Fruit fly (Drosophila melanogaster): ENCODE measurements around the gene Hsp23.

Hsp23 gene

dm6 chr3L:9426656-9427294 lies 45.1 kb downstream of the Hsp23 start, which contains the start of the genes Atat and Shc (continued):
- TF ChIP-seq crol (GFP tag; IDR thresholded peaks at IDR 0.05) (peak; percentile 85), B-H1 (GFP tag; IDR thresholded peaks at IDR 0.05) (peak; percentile 99), TFAM (GFP tag; optimal IDR thresholded peaks at IDR 0.05) (peak; percentile 89), CG8924 (tag; optimal IDR thresholded peaks at IDR 0.05) (peak; percentile 98), CTCF (GFP tag; optimal IDR thresholded peaks at IDR 0.05) (peak; percentile 62), Xrp1 (GFP tag; IDR thresholded peaks at IDR 0.05) (peak; percentile 99), CG11247 (GFP tag; IDR thresholded peaks at IDR 0.05) (peak; percentile 100), H2.0 (GFP tag; IDR thresholded peaks at IDR 0.05) (peak; percentile 99), CG12769 (tag; optimal IDR thresholded peaks at IDR 0.05) (peak; percentile 100), CG7556 (GFP tag; optimal IDR thresholded peaks at IDR 0.05) (peak; percentile 96), bab2 (GFP tag; optimal IDR thresholded peaks at IDR 0.05) (peak; percentile 100), Hr3 (GFP tag; optimal IDR thresholded peaks at IDR 0.05) (peak; percentile 100), Deaf1 (tag; optimal IDR thresholded peaks at IDR 0.05) (peak; percentile 84), shn (GFP tag; optimal IDR thresholded peaks at IDR 0.05) (peak; percentile 100), CG6854 (GFP tag; optimal IDR thresholded peaks at IDR 0.05) (peak; percentile 93), HLH4C (GFP tag; IDR thresholded peaks at IDR 0.05; ENCODE audit: partially characterized antibody) (peak; percentile 87), Dip3 (GFP tag; optimal IDR thresholded peaks at IDR 0.05) (peak; percentile 100), dysf (GFP tag; IDR thresholded peaks at IDR 0.05) (peak; percentile 100), Dek (tag; optimal IDR thresholded peaks at IDR 0.05) (peak; percentile 99), Rfx (GFP tag; IDR thresholded peaks at IDR 0.05) (peak; percentile 100), unc-4 (GFP tag; IDR thresholded peaks at IDR 0.05; ENCODE audit: partially characterized antibody) (peak; percentile 95), NK7.1 (GFP tag; optimal IDR thresholded peaks at IDR 0.05) (peak; percentile 98), CG11560 (tag; IDR thresholded peaks at IDR 0.05) (peak; percentile 96), Awh (GFP tag; IDR thresholded peaks at IDR 0.05) (peak; percentile 98), CG7357 (GFP tag; IDR thresholded peaks at IDR 0.05) (peak; percentile 98), psq (GFP tag; optimal IDR thresholded peaks at IDR 0.05) (peak; percentile 95), Tbp (GFP tag; optimal IDR thresholded peaks at IDR 0.05) (no peak), toy (GFP tag; IDR thresholded peaks at IDR 0.05) (peak; percentile 99), croc (GFP tag; conservative IDR thresholded peaks at IDR 0.05) (peak; percentile 99), CG2875 (GFP tag; optimal IDR thresholded peaks at IDR 0.05) (peak; percentile 95), Hey (tag; optimal IDR thresholded peaks at IDR 0.05) (peak; percentile 95), CG5245 (GFP tag; optimal IDR thresholded peaks at IDR 0.05) (peak; percentile 99), eyg (GFP tag; optimal IDR thresholded peaks at IDR 0.05) (peak; percentile 99), Meics (GFP tag; optimal IDR thresholded peaks at IDR 0.05) (peak; percentile 99), CG13287 (GFP tag; IDR thresholded peaks at IDR 0.05; ENCODE audit: partially characterized antibody) (peak; percentile 94), Elba2 (GFP tag; optimal IDR thresholded peaks at IDR 0.05) (peak; percentile 96), CG8281 (tag; optimal IDR thresholded peaks at IDR 0.05) (peak; percentile 92), Mrtf (GFP tag; IDR thresholded peaks at IDR 0.05) (peak; percentile 100), Hmr (GFP tag; optimal IDR thresholded peaks at IDR 0.05) (peak; percentile 99), Ets97D (GFP tag; optimal IDR thresholded peaks at IDR 0.05) (peak; percentile 97), ci (GFP tag; IDR thresholded peaks at IDR 0.05) (peak; percentile 99), CG12071 (GFP tag; optimal IDR thresholded peaks at IDR 0.05) (peak; percentile 97), CoRest (tag; optimal IDR thresholded peaks at IDR 0.05) (peak; percentile 99), CG9876 (GFP tag; optimal IDR thresholded peaks at IDR 0.05) (peak; percentile 100), MESR4 (GFP tag; optimal IDR thresholded peaks at IDR 0.05) (peak; percentile 69), repo (GFP tag; optimal IDR thresholded peaks at IDR 0.05) (peak; percentile 99), Asciz (GFP tag; optimal IDR thresholded peaks at IDR 0.05) (peak; percentile 92), ase (GFP tag; IDR thresholded peaks at IDR 0.05) (peak; percentile 99), Aef1 (GFP tag; IDR thresholded peaks at IDR 0.05) (peak; percentile 100), ind (GFP tag; optimal IDR thresholded peaks at IDR 0.05) (peak; percentile 100), eve (GFP tag; optimal IDR thresholded peaks at IDR 0.05) (peak in 1 of 2 experiments; percentile 96)

All from whole organism, embryonic.